Fruit fly (Drosophila melanogaster) Kc167 (cell line): Measurements from ENCODE around the gene CG43078.

Experiments used
- Myc ChIP-seq: fragments of >200 bp; optimal IDR thresholded peaks from 2 replicates; lab custom pipeline; 2017; ENCODE audit warnings: missing external identifiers
- Sin3A ChIP-seq: fragments of >200 bp; optimal IDR thresholded peaks from 2 replicates; lab custom pipeline; 2018; ENCODE audit warnings: missing external identifiers
- h ChIP-seq: fragments of >200 bp; optimal IDR thresholded peaks from 3 replicates; lab custom pipeline; 2018; ENCODE audit warnings: missing external identifiers
- insv ChIP-seq: fragments of >200 bp; optimal IDR thresholded peaks from 3 replicates; lab custom pipeline; 2018; ENCODE audit warnings: missing external identifiers
- psq ChIP-seq: fragments of >200 bp; optimal IDR thresholded peaks from 2 replicates; lab custom pipeline; 2017; ENCODE audit warnings: missing external identifiers
- ttk ChIP-seq: sonication (Bioruptor generic); optimal IDR thresholded peaks from 2 replicates; lab custom pipeline; 2017; ENCODE audit warnings: missing external identifiers

CG43078 gene

DNA sequence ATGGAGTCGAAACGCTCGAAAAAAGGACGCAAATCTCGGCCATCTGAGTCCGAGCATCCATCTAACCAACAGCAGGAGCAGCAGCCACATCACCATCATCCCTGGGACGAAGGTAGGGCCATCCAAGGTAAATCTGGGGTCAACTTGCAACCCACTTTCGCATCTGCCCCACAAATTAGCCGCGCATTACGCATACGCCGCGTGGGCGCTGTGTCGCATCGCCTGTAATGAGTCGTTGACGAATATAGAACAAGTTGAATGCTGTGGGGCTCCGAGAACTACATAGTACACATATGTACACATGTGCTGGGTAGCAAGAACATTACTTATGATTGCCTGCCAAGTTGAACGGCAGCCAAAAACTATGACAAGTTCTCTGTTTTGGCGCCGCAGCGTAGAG lies 2.9 kb downstream of the CG43078 start:
- TF ChIP-seq ttk: no peak
- TF ChIP-seq Sin3A: no peak
- TF ChIP-seq h (lab: Kevin White, UChicago): no peak
- TF ChIP-seq insv (lab: Kevin White, UChicago): no peak
- TF ChIP-seq psq: no peak
- TF ChIP-seq Myc (lab: Kevin White, UChicago): no peak

- TF ChIP-seq ttk: no peak
- no peak for TF ChIP-seq Sin3A
- no peak for TF ChIP-seq psq
- TF ChIP-seq h (lab: Kevin White, UChicago): no peak
- no peak for TF ChIP-seq insv (lab: Kevin White, UChicago)
- TF ChIP-seq Myc (lab: Kevin White, UChicago): no peak
Observed at dm6 chr3L:8580780-8581179, 4.2 kb downstream of the CG43078 start.

dm6 chr3L:8582105-8582707 lies 5.6 kb downstream of the CG43078 start:
- TF ChIP-seq psq: no peak
- TF ChIP-seq Myc (lab: Kevin White, UChicago): no peak

DNA sequence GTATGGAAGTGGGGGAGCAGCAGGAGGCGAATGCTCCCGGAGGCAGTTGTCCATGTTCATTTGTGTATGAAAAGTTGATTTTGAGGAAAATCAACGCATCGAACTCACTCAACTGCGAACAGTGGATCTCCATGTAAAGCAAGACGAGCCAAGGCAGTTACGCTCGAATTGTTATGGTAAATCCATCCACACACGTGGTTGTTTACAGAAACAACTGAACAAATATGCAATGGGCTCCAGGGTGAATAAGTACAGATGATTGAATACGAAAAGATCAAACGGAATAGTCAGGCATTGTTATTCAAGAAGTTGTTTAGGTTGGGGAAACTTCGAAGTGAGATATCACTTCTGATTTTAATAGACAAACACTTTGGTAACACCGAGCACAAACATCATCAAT lies 7.5 kb downstream of the CG43078 start:
- TF ChIP-seq Sin3A (no peak), Myc (lab: Kevin White, UChicago) (no peak)

dm6 chr3L:8600752-8601433 lies 24.3 kb downstream of the CG43078 start, which contains the start of the genes Nelf-E and RpL14:
Nelf-E (minus strand) TSS chr3L:8600879.
RpL14 (plus strand) TSS chr3L:8601006.
- TF ChIP-seq psq: no peak
- TF ChIP-seq ttk: no peak
- no peak for TF ChIP-seq Sin3A
- TF ChIP-seq h (lab: Kevin White, UChicago): no peak
- TF ChIP-seq insv (lab: Kevin White, UChicago): no peak
- no peak for TF ChIP-seq Myc (lab: Kevin White, UChicago)

dm6 chr3L:8603880-8604692 lies 27.5 kb downstream of the CG43078 start, which contains the start of the genes CG5989 and CG6282:
CG5989 (minus strand) TSS chr3L:8604149.
CG6282 (plus strand) TSS chr3L:8604657.
- TF ChIP-seq insv (lab: Kevin White, UChicago) (no peak), Sin3A (no peak), psq (no peak), h (lab: Kevin White, UChicago) (no peak), Myc (lab: Kevin White, UChicago) (no peak), ttk (no peak)

- TF ChIP-seq Sin3A: no peak
Observed at dm6 chr3L:8607449-8607848, 30.8 kb downstream of the CG43078 start.

dm6 chr3L:8616935-8617334 lies 40.3 kb downstream of the CG43078 start, which contains the start of gene S-Lap1:
S-Lap1 (plus strand) TSS chr3L:8617235.
- TF ChIP-seq h (lab: Kevin White, UChicago): no peak
- TF ChIP-seq ttk: no peak
- TF ChIP-seq Myc (lab: Kevin White, UChicago): no peak
- no peak for TF ChIP-seq insv (lab: Kevin White, UChicago)
- TF ChIP-seq psq: no peak
- no peak for TF ChIP-seq Sin3A

dm6 chr3L:8619588-8619987 lies 43.0 kb downstream of the CG43078 start, which contains the start of gene S-Lap2:
S-Lap2 (plus strand) TSS chr3L:8619888.
- TF ChIP-seq psq (no peak), ttk (no peak)

DNA sequence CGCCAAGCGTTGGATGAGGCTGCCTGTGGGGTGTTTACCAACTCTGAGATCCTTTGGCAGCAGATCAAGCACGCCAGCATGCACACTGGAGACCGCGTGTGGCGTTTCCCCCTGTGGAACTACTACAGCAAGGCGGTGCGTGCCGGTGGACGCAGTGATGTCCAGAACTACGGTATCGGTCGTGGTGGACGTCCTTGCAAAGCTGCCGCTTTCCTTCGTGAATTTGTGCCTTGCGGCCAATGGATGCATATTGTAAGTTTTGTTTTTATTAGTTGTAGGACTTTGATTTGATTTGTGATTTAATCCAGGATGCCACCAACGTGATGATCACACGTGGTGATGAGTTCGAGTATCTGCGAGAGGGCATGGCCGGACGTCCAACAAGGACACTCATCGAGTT lies 44.9 kb downstream of the CG43078 start:
- TF ChIP-seq h (lab: Kevin White, UChicago) (no peak), insv (lab: Kevin White, UChicago) (no peak), ttk (no peak), Sin3A (no peak), Myc (lab: Kevin White, UChicago) (no peak), psq (no peak)

DNA sequence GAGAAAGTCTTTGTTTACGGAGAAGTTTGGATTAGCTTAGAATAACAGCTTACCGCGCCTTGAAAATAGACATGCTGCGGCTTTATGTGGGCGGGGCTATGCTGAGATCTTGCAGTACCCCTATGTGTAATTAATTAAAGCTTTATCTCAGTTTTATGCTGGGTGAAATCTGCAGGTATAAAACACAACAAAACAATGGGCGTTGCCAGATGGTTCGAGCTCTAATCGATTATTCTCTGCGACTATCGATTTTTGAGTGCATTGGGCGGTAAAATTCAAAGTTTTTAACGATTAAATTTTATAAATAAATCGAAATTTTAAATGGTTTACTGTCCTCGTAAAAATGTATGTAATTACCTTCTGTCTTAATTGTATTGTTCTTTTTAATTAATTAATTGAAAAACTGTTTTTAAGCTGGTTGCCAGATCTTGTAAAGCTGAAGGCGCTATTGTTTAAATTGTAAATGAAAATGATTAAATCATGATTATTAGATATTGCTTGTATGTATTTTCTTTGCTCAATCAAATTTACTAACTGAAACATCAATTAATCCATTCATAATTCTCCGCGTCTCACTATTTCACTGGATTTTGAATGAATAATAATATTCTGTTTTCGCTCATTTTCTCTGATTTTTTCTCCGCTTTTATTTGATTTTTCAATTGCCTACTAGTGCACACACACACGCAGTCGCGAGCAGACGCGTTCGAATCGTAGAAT lies 47.3 kb downstream of the CG43078 start, which contains the start of the genes GAPsec and Zasp66:
GAPsec (minus strand) TSS at position 200 of the 720 bp plus-strand sequence.
Zasp66 (plus strand) TSS at position 670 of the 720 bp plus-strand sequence.
- no peak for TF ChIP-seq insv (lab: Kevin White, UChicago)
- TF ChIP-seq psq: no peak
- TF ChIP-seq Sin3A: no peak
- TF ChIP-seq Myc (lab: Kevin White, UChicago): no peak
- TF ChIP-seq ttk: no peak
- TF ChIP-seq h (lab: Kevin White, UChicago): no peak
